Fruit fly (Drosophila melanogaster) whole organism, embryonic: ENCODE results near the gene SelG.

Experiments
- Awh ChIP-seq: fragments of 200-800 bp; sonication (Bioruptor generic); IDR thresholded peaks from 2 replicates; pipeline ENCODE4, ENCODE4 v1.3.6; 2022; ENCODE audit warnings: missing biosample characterization, missing genetic modification characterization
- CG11456 ChIP-seq: fragments of 200-800 bp; sonication (Bioruptor generic); IDR thresholded peaks from 3 replicates; pipeline ENCODE4 v1.3.6; 2022; ENCODE audit warnings: missing biosample characterization, missing genetic modification characterization
- CG11560 ChIP-seq: fragments of 200-800 bp; sonication (Bioruptor generic); IDR thresholded peaks from 3 replicates; pipeline ENCODE4 v1.3.6; 2022; ENCODE audit warnings: missing biosample characterization, missing genetic modification characterization
- CG11696 ChIP-seq: fragments of 200-800 bp; sonication (Bioruptor generic); IDR thresholded peaks from 2 replicates; pipeline ENCODE4 v1.3.6; 2022; ENCODE audit warnings: missing biosample characterization, missing genetic modification characterization
- CG12659 ChIP-seq: fragments of 200-800 bp; sonication (Bioruptor generic); optimal IDR thresholded peaks from 3 replicates; lab custom pipeline; 2017; ENCODE audit warnings: mild to moderate bottlenecking, missing biosample characterization, missing genetic modification reagents, missing genetic modification characterization
- CG13894 ChIP-seq: fragments of 200-800 bp; sonication (Bioruptor generic); optimal IDR thresholded peaks from 3 replicates; lab custom pipeline; 2018; ENCODE audit warnings: missing biosample characterization, mild to moderate bottlenecking, missing genetic modification characterization, moderate library complexity
- CG15514 ChIP-seq: fragments of 200-800 bp; sonication (Bioruptor generic); optimal IDR thresholded peaks from 3 replicates; lab custom pipeline; 2017; ENCODE audit warnings: missing biosample characterization, missing genetic modification characterization, mild to moderate bottlenecking, moderate library complexity, missing genetic modification reagents
- CG16779 ChIP-seq: fragments of 200-800 bp; sonication (Bioruptor generic); IDR thresholded peaks from 2 replicates; pipeline ENCODE4 v1.3.6; 2022; ENCODE audit warnings: missing biosample characterization, missing genetic modification characterization
- CG1832 ChIP-seq: fragments of 200-800 bp; sonication (Bioruptor generic); optimal IDR thresholded peaks from 2 replicates; lab custom pipeline; 2017; ENCODE audit warnings: missing biosample characterization, mild to moderate bottlenecking, missing genetic modification characterization, inconsistent platforms
- CG31365 ChIP-seq: fragments of 200-800 bp; sonication (Bioruptor generic); optimal IDR thresholded peaks from 2 replicates; lab custom pipeline; 2018; ENCODE audit warnings: missing biosample characterization, mild to moderate bottlenecking, missing genetic modification characterization
- CG3281 ChIP-seq: fragments of 200-800 bp; sonication (Bioruptor generic); optimal IDR thresholded peaks from 3 replicates; lab custom pipeline; 2017; ENCODE audit warnings: missing biosample characterization, mild to moderate bottlenecking, missing genetic modification characterization
- CG3407 ChIP-seq: fragments of 200-800 bp; sonication (Bioruptor generic); optimal IDR thresholded peaks from 2 replicates; lab custom pipeline; 2018; ENCODE audit warnings: missing biosample characterization, mild to moderate bottlenecking, missing genetic modification characterization
- CG6175 ChIP-seq: fragments of 200-800 bp; sonication (Bioruptor generic); IDR thresholded peaks from 3 replicates; pipeline ENCODE4 v1.3.6; 2022; ENCODE audit warnings: missing biosample characterization, missing genetic modification characterization
- CG6654 ChIP-seq: fragments of 200-800 bp; sonication (Bioruptor generic); optimal IDR thresholded peaks from 2 replicates; lab custom pipeline; 2017; ENCODE audit warnings: missing biosample characterization, mild to moderate bottlenecking, missing genetic modification characterization
- CG6689 ChIP-seq: fragments of 200-800 bp; sonication (Bioruptor generic); IDR thresholded peaks from 2 replicates; pipeline ENCODE4 v1.3.6; 2022; ENCODE audit warnings: missing biosample characterization, missing genetic modification characterization
- CG8944 ChIP-seq: fragments of 200-800 bp; sonication (Bioruptor generic); optimal IDR thresholded peaks from 3 replicates; lab custom pipeline; 2016; ENCODE audit warnings: missing biosample characterization, missing genetic modification characterization
- CG9437 ChIP-seq: fragments of 200-800 bp; sonication (Bioruptor generic); optimal IDR thresholded peaks from 2 replicates; lab custom pipeline; 2018; ENCODE audit warnings: missing biosample characterization, mild to moderate bottlenecking, missing genetic modification characterization
- CG9932 ChIP-seq: fragments of 200-800 bp; sonication (Bioruptor generic); IDR thresholded peaks from 2 replicates; pipeline ENCODE4 v1.3.6; 2022; ENCODE audit warnings: missing biosample characterization, missing genetic modification characterization
- MESR4 ChIP-seq: fragments of 200-800 bp; sonication (Bioruptor generic); optimal IDR thresholded peaks from 2 replicates; lab custom pipeline; 2018; ENCODE audit warnings: missing biosample characterization, mild to moderate bottlenecking, missing genetic modification characterization, moderate library complexity
- NFAT ChIP-seq: fragments of 200-800 bp; sonication (Bioruptor generic); IDR thresholded peaks from 2 replicates; pipeline ENCODE4 v1.3.6; 2022; ENCODE audit warnings: missing biosample characterization, missing genetic modification characterization
- Nf-YB ChIP-seq: fragments of 200-800 bp; sonication (Bioruptor generic); optimal IDR thresholded peaks from 3 replicates; lab custom pipeline; 2019; ENCODE audit warnings: missing biosample characterization, mild to moderate bottlenecking, missing genetic modification characterization, moderate library complexity
- Oli ChIP-seq: fragments of 200-800 bp; sonication (Bioruptor generic); optimal IDR thresholded peaks from 2 replicates; lab custom pipeline; 2018; ENCODE audit warnings: missing biosample characterization, mild to moderate bottlenecking, missing genetic modification characterization, moderate library complexity
- Ptx1 ChIP-seq: fragments of 200-800 bp; sonication (Bioruptor generic); IDR thresholded peaks from 2 replicates; pipeline ENCODE4 v1.3.6; 2022; ENCODE audit warnings: missing biosample characterization, missing genetic modification characterization
- Six4 ChIP-seq: fragments of 200-800 bp; sonication (Bioruptor generic); optimal IDR thresholded peaks from 2 replicates; lab custom pipeline; 2016; ENCODE audit warnings: missing biosample characterization, missing genetic modification characterization
- Sox102F ChIP-seq: fragments of 200-800 bp; sonication (Bioruptor generic); optimal IDR thresholded peaks from 2 replicates; lab custom pipeline; 2018; ENCODE audit warnings: missing biosample characterization, mild to moderate bottlenecking, missing genetic modification characterization, moderate library complexity
- Taf1 ChIP-seq: fragments of 200-800 bp; sonication (Bioruptor generic); IDR thresholded peaks from 2 replicates; pipeline ENCODE4 v1.3.6; 2022; ENCODE audit warnings: missing biosample characterization, missing genetic modification characterization
- Xrp1 ChIP-seq: fragments of 200-800 bp; sonication (Bioruptor generic); IDR thresholded peaks from 2 replicates; pipeline ENCODE4 v1.3.6; 2022; ENCODE audit warnings: missing biosample characterization, missing genetic modification characterization
- amos ChIP-seq: fragments of 200-800 bp; sonication (Bioruptor generic); IDR thresholded peaks from 2 replicates; pipeline ENCODE4 v1.3.6; 2022; ENCODE audit warnings: missing biosample characterization, missing genetic modification characterization; ENCODE audit not compliant: partially characterized antibody
- aop ChIP-seq: fragments of 200-800 bp; sonication (Bioruptor generic); IDR thresholded peaks from 2 replicates; pipeline ENCODE4 v1.3.6; 2022; ENCODE audit warnings: missing biosample characterization, missing genetic modification characterization
- ase ChIP-seq: fragments of 200-800 bp; sonication (Bioruptor generic); IDR thresholded peaks from 3 replicates; pipeline ENCODE4 v1.3.6; 2022; ENCODE audit warnings: missing biosample characterization, missing genetic modification characterization
- bigmax ChIP-seq: fragments of 200-800 bp; sonication (Bioruptor generic); optimal IDR thresholded peaks from 2 replicates; lab custom pipeline; 2018; ENCODE audit warnings: missing biosample characterization, mild to moderate bottlenecking, missing genetic modification characterization
- crp ChIP-seq, 2 experiments: fragments of 200-800 bp; sonication (Bioruptor generic); optimal IDR thresholded peaks; 2 replicates in 1 of 2; 3 replicates in 1 of 2; lab custom pipeline; 2017; ENCODE audit warnings: missing biosample characterization in 2 of 2, missing genetic modification characterization in 2 of 2, mild to moderate bottlenecking in 1 of 2, moderate library complexity in 1 of 2
- dan ChIP-seq: fragments of 200-800 bp; sonication (Bioruptor generic); IDR thresholded peaks from 2 replicates; pipeline ENCODE4 v1.3.6; 2022; ENCODE audit warnings: missing biosample characterization, missing genetic modification characterization
- dysf ChIP-seq: fragments of 200-800 bp; sonication (Bioruptor generic); IDR thresholded peaks from 3 replicates; pipeline ENCODE4 v1.3.6; 2022; ENCODE audit warnings: missing biosample characterization, missing genetic modification characterization
- en ChIP-seq: fragments of 200-800 bp; sonication (Bioruptor generic); optimal IDR thresholded peaks from 2 replicates; lab custom pipeline; 2016; ENCODE audit warnings: missing biosample characterization, missing genetic modification characterization
- eve ChIP-seq, 2 experiments: fragments of >200 bp; optimal IDR thresholded peaks; 2 replicates each; lab custom pipeline; 2017; ENCODE audit warnings: missing biosample characterization in 2 of 2, missing genetic modification characterization in 2 of 2
- fd102C ChIP-seq: fragments of 200-800 bp; sonication (Bioruptor generic); optimal IDR thresholded peaks from 2 replicates; lab custom pipeline; 2018; ENCODE audit warnings: missing biosample characterization, mild to moderate bottlenecking, missing genetic modification characterization, moderate library complexity
- gcm2 ChIP-seq: fragments of 200-800 bp; sonication (Bioruptor generic); optimal IDR thresholded peaks from 2 replicates; lab custom pipeline; 2016; ENCODE audit warnings: missing biosample characterization, missing genetic modification characterization
- ham ChIP-seq: fragments of 200-800 bp; sonication (Bioruptor generic); IDR thresholded peaks from 2 replicates; pipeline ENCODE4 v1.3.6; 2022; ENCODE audit warnings: missing biosample characterization, missing genetic modification characterization
- lmd ChIP-seq: fragments of 200-800 bp; sonication (Bioruptor generic); IDR thresholded peaks from 2 replicates; pipeline ENCODE4 v1.3.6; 2022; ENCODE audit warnings: missing biosample characterization, missing genetic modification characterization
- nom ChIP-seq: fragments of 200-800 bp; sonication (Bioruptor generic); optimal IDR thresholded peaks from 2 replicates; lab custom pipeline; 2017; ENCODE audit warnings: missing biosample characterization, missing genetic modification characterization, mild to moderate bottlenecking, moderate library complexity, missing genetic modification reagents
- odd ChIP-seq: fragments of 200-800 bp; sonication (Bioruptor generic); optimal IDR thresholded peaks from 2 replicates; lab custom pipeline; 2017; ENCODE audit warnings: missing biosample characterization, mild to moderate bottlenecking, missing genetic modification characterization
- sima ChIP-seq: fragments of 200-800 bp; sonication (Bioruptor generic); optimal IDR thresholded peaks from 2 replicates; lab custom pipeline; 2016; ENCODE audit warnings: missing biosample characterization, missing genetic modification characterization
- slbo ChIP-seq: fragments of 200-800 bp; sonication (Bioruptor generic); IDR thresholded peaks from 2 replicates; pipeline ENCODE4 v1.3.6; 2022; ENCODE audit warnings: missing biosample characterization, missing genetic modification characterization
- so ChIP-seq: fragments of 200-800 bp; sonication (Bioruptor generic); IDR thresholded peaks from 3 replicates; pipeline ENCODE4 v1.3.6; 2022; ENCODE audit warnings: missing biosample characterization, missing genetic modification characterization
- sqz ChIP-seq: fragments of 200-800 bp; sonication (Bioruptor generic); optimal IDR thresholded peaks from 3 replicates; lab custom pipeline; 2018; ENCODE audit warnings: missing biosample characterization, mild to moderate bottlenecking, missing genetic modification characterization
- tx ChIP-seq: fragments of 200-800 bp; sonication (Bioruptor generic); optimal IDR thresholded peaks from 2 replicates; lab custom pipeline; 2016; ENCODE audit warnings: missing biosample characterization, missing genetic modification characterization
- wdn ChIP-seq: fragments of 200-800 bp; sonication (Bioruptor generic); IDR thresholded peaks from 2 replicates; pipeline ENCODE4 v1.3.6; 2022; ENCODE audit warnings: missing biosample characterization, missing genetic modification characterization
- zfh1 ChIP-seq: fragments of 200-800 bp; sonication (Bioruptor generic); IDR thresholded peaks from 3 replicates; pipeline ENCODE4 v1.3.6; 2022; ENCODE audit warnings: missing biosample characterization, missing genetic modification characterization

SelG gene

DNA sequence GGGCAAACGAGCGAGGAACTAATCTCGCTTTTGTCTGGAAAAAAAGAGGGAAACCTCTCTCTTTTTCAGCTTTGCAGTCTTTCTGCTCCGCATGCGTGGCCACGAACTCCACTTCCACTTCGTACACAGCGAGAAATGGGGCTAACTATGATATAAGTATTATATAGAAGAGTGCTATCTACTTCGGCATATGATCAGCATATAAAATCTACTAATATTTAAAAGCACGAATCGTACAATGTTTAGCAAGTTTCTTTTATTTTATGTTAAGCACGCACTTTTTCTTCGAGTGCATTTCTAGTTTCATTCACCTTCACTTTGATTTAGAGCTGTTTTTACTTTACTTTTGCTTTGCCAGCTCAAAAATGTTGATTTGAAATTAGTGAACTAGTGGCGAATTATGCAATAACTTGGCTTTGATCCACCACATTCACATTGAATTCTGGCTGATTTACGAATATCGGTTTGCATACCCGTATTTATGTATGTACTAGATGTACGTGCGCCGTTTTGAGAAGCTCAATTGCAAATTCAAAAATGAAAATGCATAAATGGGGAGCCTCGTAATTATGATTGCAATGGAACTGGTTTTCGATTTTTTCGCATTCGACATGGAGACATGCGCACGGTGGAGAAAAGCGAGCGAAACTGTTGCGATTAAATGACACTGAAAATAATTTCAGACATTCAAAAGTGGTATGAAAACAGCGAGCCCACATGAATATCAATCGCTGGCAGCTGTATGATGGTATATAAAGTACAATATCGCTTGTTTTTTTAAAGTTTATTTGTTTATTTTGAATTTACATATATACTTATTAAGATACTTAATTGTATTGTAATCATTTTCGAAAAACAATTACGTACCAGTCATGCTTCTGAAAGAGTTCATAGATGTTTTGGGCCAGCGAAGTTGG, 29.3 kb upstream of the SelG start (continued):
- TF ChIP-seq Nf-YB (GFP tag; lab: Kevin White, UChicago) (peak; percentile 34), CG13894 (tag; lab: Kevin White, UChicago) (no peak), sqz (GFP tag; lab: Kevin White, UChicago) (peak; percentile 32), wdn (no peak), CG11696 (peak; percentile 55; the same call in 1 of the 2 replicates), tx (GFP tag; lab: Kevin White, UChicago) (no peak), crp (GFP tag; optimal IDR thresholded peaks at IDR 0.05; lab: Kevin White, UChicago) (no peak), zfh1 (GFP tag; lab: Robert Waterston, UW) (peak; percentile 86), odd (GFP tag; lab: Kevin White, UChicago) (peak; percentile 36), CG6175 (GFP tag; lab: Robert Waterston, UW) (peak; percentile 27; the same call in 1 of the 3 replicates), amos (no peak), CG8944 (GFP tag; lab: Kevin White, UChicago) (peak; percentile 32), Xrp1 (GFP tag; lab: Robert Waterston, UW) (peak; percentile 91), fd102C (no peak), CG15514 (GFP tag; lab: Kevin White, UChicago) (peak; percentile 32), CG9437 (GFP tag; lab: Kevin White, UChicago) (peak; percentile 38), CG16779 (GFP tag; lab: Robert Waterston, UW) (no peak), Oli (tag; lab: Kevin White, UChicago) (peak; percentile 71), Six4 (peak; percentile 59), Awh (GFP tag; lab: Robert Waterston, UW) (peak; percentile 92), Sox102F (peak; percentile 84), MESR4 (GFP tag; lab: Kevin White, UChicago) (no peak), CG11456 (peak; percentile 83), ase (peak; percentile 89), NFAT (GFP tag; lab: Robert Waterston, UW) (peak; percentile 56), CG1832 (GFP tag; lab: Kevin White, UChicago) (no peak), en (GFP tag; lab: Kevin White, UChicago) (peak; percentile 52), bigmax (GFP tag; lab: Kevin White, UChicago) (no peak), nom (GFP tag; lab: Kevin White, UChicago) (peak; percentile 86), dan (no peak), ham (GFP tag; lab: Robert Waterston, UW) (no peak), CG9932 (GFP tag; lab: Robert Waterston, UW) (no peak), CG3281 (peak; percentile 49), aop (0 out of 2 replicates have a peak, but pooled peaks have one; percentile 44), Ptx1 (GFP tag; lab: Robert Waterston, UW) (peak; percentile 89), dysf (peak; percentile 89), CG11560 (tag; lab: Robert Waterston, UW) (peak; percentile 49; the same call in 2 of the 3 replicates), sima (GFP tag; lab: Kevin White, UChicago) (peak; percentile 9), CG6654 (GFP tag; lab: Kevin White, UChicago) (peak; percentile 12), slbo (peak; percentile 63), CG31365 (tag; lab: Kevin White, UChicago) (peak; percentile 16), CG6689 (GFP tag; lab: Robert Waterston, UW) (peak; percentile 87), CG3407 (GFP tag; lab: Kevin White, UChicago) (peak; percentile 59), so (GFP tag; lab: Robert Waterston, UW) (peak; percentile 78), gcm2 (no peak), CG12659 (peak; percentile 64), lmd (peak; percentile 74), Taf1 (GFP tag; lab: Robert Waterston, UW) (no peak; the same call in 1 of the 2 replicates), eve (GFP tag; optimal IDR thresholded peaks at IDR 0.05; lab: Kevin White, UChicago) (no peak)
